Fruit fly (Drosophila melanogaster) whole organism, embryonic: ENCODE data around the gene Pi3K21B.

Experiments used
- Atf-2 ChIP-seq: fragments of 200-800 bp; sonication (Bioruptor generic); optimal IDR thresholded peaks from 2 replicates; lab custom pipeline; 2016; ENCODE audit warnings: missing biosample characterization, missing genetic modification characterization
- Bteb2 ChIP-seq: fragments of 200-800 bp; sonication (Bioruptor generic); optimal IDR thresholded peaks from 2 replicates; lab custom pipeline; 2016; ENCODE audit warnings: missing biosample characterization, missing genetic modification characterization
- CG10209 ChIP-seq: fragments of 200-800 bp; sonication (Bioruptor generic); optimal IDR thresholded peaks from 3 replicates; lab custom pipeline; 2017; ENCODE audit warnings: missing biosample characterization, mild to moderate bottlenecking, missing genetic modification characterization, missing genetic modification reagents
- CG11696 ChIP-seq: fragments of 200-800 bp; sonication (Bioruptor generic); IDR thresholded peaks from 2 replicates; pipeline ENCODE4 v1.3.6; 2022; ENCODE audit warnings: missing biosample characterization, missing genetic modification characterization
- CG14965 ChIP-seq: fragments of 200-800 bp; sonication (Bioruptor generic); optimal IDR thresholded peaks from 2 replicates; lab custom pipeline; 2016; ENCODE audit warnings: missing biosample characterization, missing genetic modification characterization, borderline replicate concordance
- CG1792 ChIP-seq: fragments of 200-800 bp; sonication (Bioruptor generic); optimal IDR thresholded peaks from 2 replicates; lab custom pipeline; 2016; ENCODE audit warnings: missing biosample characterization, missing genetic modification characterization
- CG30020 ChIP-seq: fragments of 200-800 bp; optimal IDR thresholded peaks from 2 replicates; lab custom pipeline; 2019; ENCODE audit warnings: missing biosample characterization, mild to moderate bottlenecking, missing genetic modification characterization, moderate library complexity
- CG3065 ChIP-seq: fragments of 200-800 bp; sonication (Bioruptor generic); optimal IDR thresholded peaks from 2 replicates; lab custom pipeline; 2016; ENCODE audit warnings: missing biosample characterization, missing genetic modification characterization
- CG3163 ChIP-seq: fragments of 200-800 bp; sonication (Bioruptor generic); optimal IDR thresholded peaks from 3 replicates; lab custom pipeline; 2016; ENCODE audit warnings: missing biosample characterization, missing genetic modification characterization
- CG32532 ChIP-seq: fragments of 200-800 bp; sonication (Bioruptor generic); IDR thresholded peaks from 2 replicates; pipeline ENCODE4 v1.3.6; 2022; ENCODE audit warnings: missing biosample characterization, missing genetic modification characterization
- CG3407 ChIP-seq: fragments of 200-800 bp; sonication (Bioruptor generic); optimal IDR thresholded peaks from 2 replicates; lab custom pipeline; 2018; ENCODE audit warnings: missing biosample characterization, mild to moderate bottlenecking, missing genetic modification characterization
- CG4404 ChIP-seq: fragments of 200-800 bp; sonication (Bioruptor generic); IDR thresholded peaks from 2 replicates; pipeline ENCODE4 v1.3.6; 2022; ENCODE audit warnings: missing biosample characterization, missing genetic modification characterization
- CG4424 ChIP-seq: fragments of 200-800 bp; sonication (Bioruptor generic); optimal IDR thresholded peaks from 3 replicates; lab custom pipeline; 2016; ENCODE audit warnings: missing biosample characterization, missing genetic modification characterization
- CG4854 ChIP-seq: fragments of 200-800 bp; sonication (Bioruptor generic); optimal IDR thresholded peaks from 2 replicates; lab custom pipeline; 2016; ENCODE audit warnings: missing biosample characterization, missing genetic modification characterization, inconsistent platforms
- CG7372 ChIP-seq: fragments of 200-800 bp; sonication (Bioruptor generic); IDR thresholded peaks from 2 replicates; pipeline ENCODE4 v1.3.6; 2022; ENCODE audit warnings: missing biosample characterization, missing genetic modification characterization
- CG7928 ChIP-seq: fragments of 200-800 bp; sonication (Bioruptor generic); optimal IDR thresholded peaks from 2 replicates; lab custom pipeline; 2017; ENCODE audit warnings: missing biosample characterization, mild to moderate bottlenecking, missing genetic modification characterization
- CG7963 ChIP-seq: fragments of 200-800 bp; sonication (Bioruptor generic); IDR thresholded peaks from 3 replicates; pipeline ENCODE4 v1.3.6; 2022; ENCODE audit warnings: missing biosample characterization, missing genetic modification characterization; ENCODE audit not compliant: partially characterized antibody
- D19B ChIP-seq: fragments of 200-800 bp; sonication (Bioruptor generic); optimal IDR thresholded peaks from 2 replicates; lab custom pipeline; 2017; ENCODE audit warnings: missing biosample characterization, mild to moderate bottlenecking, missing genetic modification characterization
- Dip2 ChIP-seq: fragments of 200-800 bp; sonication (Bioruptor generic); IDR thresholded peaks from 2 replicates; pipeline ENCODE4 v1.3.6; 2022; ENCODE audit warnings: missing biosample characterization, missing genetic modification characterization
- Dip3 ChIP-seq: fragments of 200-800 bp; sonication (Bioruptor generic); optimal IDR thresholded peaks from 3 replicates; lab custom pipeline; 2016; ENCODE audit warnings: missing biosample characterization, missing genetic modification characterization
- Dref ChIP-seq: fragments of 200-800 bp; sonication (Bioruptor generic); IDR thresholded peaks from 2 replicates; pipeline ENCODE4 v1.3.6; 2022; ENCODE audit warnings: missing biosample characterization, missing genetic modification characterization
- Elba2 ChIP-seq: fragments of 200-800 bp; sonication (Bioruptor generic); optimal IDR thresholded peaks from 3 replicates; lab custom pipeline; 2016; ENCODE audit warnings: missing biosample characterization, missing genetic modification characterization
- Fer1 ChIP-seq: fragments of 200-800 bp; sonication (Bioruptor generic); optimal IDR thresholded peaks from 2 replicates; lab custom pipeline; 2017; ENCODE audit warnings: missing biosample characterization, mild to moderate bottlenecking, missing genetic modification characterization
- H2.0 ChIP-seq: fragments of 200-800 bp; sonication (Bioruptor generic); IDR thresholded peaks from 2 replicates; pipeline ENCODE4 v1.3.6; 2022; ENCODE audit warnings: missing biosample characterization, missing genetic modification characterization
- Kr ChIP-seq: fragments of 200-800 bp; sonication (Bioruptor generic); optimal IDR thresholded peaks from 2 replicates; lab custom pipeline; 2017; ENCODE audit warnings: missing biosample characterization, mild to moderate bottlenecking, missing genetic modification characterization
- Lpt ChIP-seq: fragments of >200 bp; optimal IDR thresholded peaks from 2 replicates; lab custom pipeline; 2018; ENCODE audit warnings: missing biosample characterization, missing genetic modification characterization
- NC2β ChIP-seq: fragments of 200-800 bp; sonication (Bioruptor generic); optimal IDR thresholded peaks from 2 replicates; lab custom pipeline; 2016; ENCODE audit warnings: missing biosample characterization, missing genetic modification characterization
- NFAT ChIP-seq: fragments of 200-800 bp; sonication (Bioruptor generic); IDR thresholded peaks from 2 replicates; pipeline ENCODE4 v1.3.6; 2022; ENCODE audit warnings: missing biosample characterization, missing genetic modification characterization
- Oaz ChIP-seq: fragments of 200-800 bp; sonication (Bioruptor generic); IDR thresholded peaks from 2 replicates; pipeline ENCODE4 v1.3.6; 2022; ENCODE audit warnings: missing biosample characterization, missing genetic modification characterization
- Six4 ChIP-seq: fragments of 200-800 bp; sonication (Bioruptor generic); optimal IDR thresholded peaks from 2 replicates; lab custom pipeline; 2016; ENCODE audit warnings: missing biosample characterization, missing genetic modification characterization
- Tbp ChIP-seq: fragments of >200 bp; optimal IDR thresholded peaks from 2 replicates; lab custom pipeline; 2018; ENCODE audit warnings: missing biosample characterization, missing genetic modification characterization
- br ChIP-seq: fragments of >200 bp; optimal IDR thresholded peaks from 2 replicates; lab custom pipeline; 2017
- cas ChIP-seq: fragments of 200-800 bp; sonication (Bioruptor generic); IDR thresholded peaks from 2 replicates; pipeline ENCODE4 v1.3.6; 2022; ENCODE audit warnings: missing biosample characterization, missing genetic modification characterization
- cg ChIP-seq: fragments of 200-800 bp; sonication (Bioruptor generic); optimal IDR thresholded peaks from 3 replicates; lab custom pipeline; 2019; ENCODE audit warnings: missing biosample characterization, mild to moderate bottlenecking, missing genetic modification characterization, moderate library complexity
- dan ChIP-seq: fragments of 200-800 bp; sonication (Bioruptor generic); IDR thresholded peaks from 2 replicates; pipeline ENCODE4 v1.3.6; 2022; ENCODE audit warnings: missing biosample characterization, missing genetic modification characterization
- fd96Cb ChIP-seq: fragments of 200-800 bp; sonication (Bioruptor generic); optimal IDR thresholded peaks from 2 replicates; lab custom pipeline; 2018; ENCODE audit warnings: missing biosample characterization, mild to moderate bottlenecking, missing genetic modification characterization, moderate library complexity
- gce ChIP-seq: fragments of 200-800 bp; sonication (Bioruptor generic); IDR thresholded peaks from 3 replicates; pipeline ENCODE4 v1.3.6; 2022; ENCODE audit warnings: missing biosample characterization, missing genetic modification characterization
- gsb ChIP-seq: fragments of 200-800 bp; sonication (Bioruptor generic); IDR thresholded peaks from 2 replicates; pipeline ENCODE4 v1.3.6; 2022; ENCODE audit warnings: missing biosample characterization, missing genetic modification characterization
- ham ChIP-seq: fragments of 200-800 bp; sonication (Bioruptor generic); IDR thresholded peaks from 2 replicates; pipeline ENCODE4 v1.3.6; 2022; ENCODE audit warnings: missing biosample characterization, missing genetic modification characterization
- mirr ChIP-seq: fragments of 200-800 bp; sonication (Bioruptor generic); optimal IDR thresholded peaks from 3 replicates; lab custom pipeline; 2018; ENCODE audit warnings: missing biosample characterization, mild to moderate bottlenecking, missing genetic modification characterization
- oc ChIP-seq: fragments of 200-800 bp; sonication (Bioruptor generic); optimal IDR thresholded peaks from 2 replicates; lab custom pipeline; 2018; ENCODE audit warnings: missing biosample characterization, mild to moderate bottlenecking, missing genetic modification characterization, moderate library complexity
- onecut ChIP-seq: fragments of 200-800 bp; sonication (Bioruptor generic); IDR thresholded peaks from 2 replicates; pipeline ENCODE4 v1.3.6; 2022; ENCODE audit warnings: missing biosample characterization, missing genetic modification characterization
- p53 ChIP-seq: fragments of 200-800 bp; sonication (Bioruptor generic); optimal IDR thresholded peaks from 2 replicates; lab custom pipeline; 2016; ENCODE audit warnings: missing biosample characterization, missing genetic modification characterization
- pfk ChIP-seq: fragments of 200-800 bp; sonication (Bioruptor generic); optimal IDR thresholded peaks from 2 replicates; lab custom pipeline; 2018; ENCODE audit warnings: missing biosample characterization, mild to moderate bottlenecking, missing genetic modification characterization, moderate library complexity
- pnt ChIP-seq: fragments of 200-800 bp; sonication (Bioruptor generic); optimal IDR thresholded peaks from 3 replicates; lab custom pipeline; 2016; ENCODE audit warnings: missing biosample characterization, missing genetic modification characterization
- salm ChIP-seq: fragments of 200-800 bp; sonication (Bioruptor generic); optimal IDR thresholded peaks from 2 replicates; lab custom pipeline; 2018; ENCODE audit warnings: missing biosample characterization, mild to moderate bottlenecking, missing genetic modification characterization
- sens ChIP-seq: fragments of 200-800 bp; sonication (Bioruptor generic); peaks from one replicate; lab custom pipeline; 2016; ENCODE audit warnings: missing biosample characterization, missing genetic modification characterization
- sqz ChIP-seq: fragments of 200-800 bp; sonication (Bioruptor generic); optimal IDR thresholded peaks from 3 replicates; lab custom pipeline; 2018; ENCODE audit warnings: missing biosample characterization, mild to moderate bottlenecking, missing genetic modification characterization
- sug ChIP-seq: fragments of 200-800 bp; optimal IDR thresholded peaks from 2 replicates; lab custom pipeline; 2019; ENCODE audit warnings: missing biosample characterization, mild to moderate bottlenecking, missing genetic modification characterization, moderate library complexity
- ttk ChIP-seq: fragments of 200-800 bp; sonication (Bioruptor generic); IDR thresholded peaks from 2 replicates; pipeline ENCODE4 v2.1.2; 2022; ENCODE audit warnings: missing biosample characterization, missing genetic modification characterization
- unpg ChIP-seq: fragments of 200-800 bp; sonication (Bioruptor generic); optimal IDR thresholded peaks from 3 replicates; lab custom pipeline; 2018; ENCODE audit warnings: missing biosample characterization, mild to moderate bottlenecking, missing genetic modification characterization, moderate library complexity
- yki ChIP-seq: fragments of >200 bp; optimal IDR thresholded peaks from 3 replicates; lab custom pipeline; 2018
- z ChIP-seq: fragments of 200-800 bp; sonication (Bioruptor generic); IDR thresholded peaks from 3 replicates; pipeline ENCODE4 v1.3.6; 2022; ENCODE audit warnings: missing biosample characterization, missing genetic modification characterization
- zen2 ChIP-seq: fragments of 200-800 bp; sonication (Bioruptor generic); IDR thresholded peaks from 3 replicates; pipeline ENCODE4 v1.3.6; 2022; ENCODE audit warnings: missing biosample characterization, missing genetic modification characterization; ENCODE audit not compliant: partially characterized antibody

The Pi3K21B gene

dm6 chr2L:283071-283482 is 14.6 kb upstream of the Pi3K21B start, which contains the start of gene CG11601 (continued):
- TF ChIP-seq zen2 (GFP tag; lab: Robert Waterston, UW) = no peak
- peak; percentile 39 for TF ChIP-seq sug
- TF ChIP-seq cas = no peak
- TF ChIP-seq pnt (GFP tag; lab: Kevin White, UChicago) = peak; percentile 0
- no peak for TF ChIP-seq br (lab: Kevin White, UChicago)
- peak; percentile 29 for TF ChIP-seq Fer1 (GFP tag; lab: Kevin White, UChicago)
- no peak for TF ChIP-seq z
- peak; percentile 70 for TF ChIP-seq CG1792 (GFP tag; lab: Kevin White, UChicago)
- TF ChIP-seq oc (tag; lab: Kevin White, UChicago) = no peak
- TF ChIP-seq sqz (GFP tag; lab: Kevin White, UChicago) = no peak
- no peak for TF ChIP-seq Dip2
- TF ChIP-seq CG11696 (GFP tag; lab: Robert Waterston, UW) = no peak
- no peak for TF ChIP-seq Six4 (GFP tag; lab: Kevin White, UChicago)
- no peak for TF ChIP-seq p53 (GFP tag; lab: Kevin White, UChicago)
- peak; percentile 13 for TF ChIP-seq CG3065
- TF ChIP-seq H2.0 = no peak
- no peak for TF ChIP-seq Kr
- no peak for TF ChIP-seq Elba2 (GFP tag; lab: Kevin White, UChicago)
- no peak for TF ChIP-seq CG4424
- TF ChIP-seq pfk (GFP tag; lab: Kevin White, UChicago) = no peak
- no peak for TF ChIP-seq Atf-2
- TF ChIP-seq gce (GFP tag; lab: Robert Waterston, UW) = no peak
- peak; percentile 14 for TF ChIP-seq Bteb2 (GFP tag; lab: Kevin White, UChicago)
- no peak for TF ChIP-seq ttk (GFP tag; lab: Robert Waterston, UW)
- peak; percentile 63 for TF ChIP-seq NFAT (GFP tag; lab: Robert Waterston, UW)
- no peak for TF ChIP-seq cg (GFP tag; lab: Kevin White, UChicago)
- TF ChIP-seq gsb (GFP tag; lab: Robert Waterston, UW) = no peak
- peak; percentile 52 for TF ChIP-seq Dref
- TF ChIP-seq CG10209 (GFP tag; lab: Kevin White, UChicago) = peak; percentile 7
- TF ChIP-seq CG7372 (GFP tag; lab: Robert Waterston, UW) = no peak
- no peak for TF ChIP-seq CG3407 (GFP tag; lab: Kevin White, UChicago)
- no peak for TF ChIP-seq unpg (GFP tag; lab: Kevin White, UChicago)
- no peak for TF ChIP-seq salm (tag; lab: Kevin White, UChicago)
- no peak for TF ChIP-seq Tbp (GFP tag; lab: Kevin White, UChicago)
- 0 out of 2 replicates have a peak, but pooled peaks have one; percentile 37 for TF ChIP-seq CG32532 (GFP tag; lab: Robert Waterston, UW)
- TF ChIP-seq Dip3 = peak; percentile 6
- TF ChIP-seq CG3163 (GFP tag; lab: Kevin White, UChicago) = no peak
- TF ChIP-seq fd96Cb (tag; lab: Kevin White, UChicago) = no peak
- no peak for TF ChIP-seq yki (lab: Kevin White, UChicago)
- no peak for TF ChIP-seq CG4404 (GFP tag; lab: Robert Waterston, UW)
- TF ChIP-seq mirr (GFP tag; lab: Kevin White, UChicago) = no peak
- TF ChIP-seq CG7928 = no peak
- 0 out of 2 replicates have a peak, but pooled peaks have one; percentile 15 for TF ChIP-seq Oaz (GFP tag; lab: Robert Waterston, UW)
- peak; percentile 37 for TF ChIP-seq NC2β (GFP tag; lab: Kevin White, UChicago)
- TF ChIP-seq CG7963 (GFP tag; lab: Robert Waterston, UW) = no peak
- no peak for TF ChIP-seq dan
- TF ChIP-seq CG14965 (GFP tag; lab: Kevin White, UChicago) = no peak
- peak; percentile 47 for TF ChIP-seq onecut (GFP tag; lab: Robert Waterston, UW)
- no peak for TF ChIP-seq Lpt (GFP tag; lab: Kevin White, UChicago)
- no peak for TF ChIP-seq CG4854 (GFP tag; lab: Kevin White, UChicago)
- no peak for TF ChIP-seq ham
- TF ChIP-seq CG30020 (tag; lab: Kevin White, UChicago) = peak; percentile 15
- peak; percentile 75 for TF ChIP-seq sens (GFP tag; lab: Kevin White, UChicago)
- TF ChIP-seq D19B = no peak
